Fruit fly (Drosophila melanogaster) whole organism, embryonic: Measurements from ENCODE around the gene CG33110.
A peak's percentile ranks its signal among the peaks of the same experiment; 100 is the strongest.

ENCODE experiments used
- Abd-B ChIP-seq: fragments of 200-800 bp; sonication (Bioruptor generic); optimal IDR thresholded peaks from 2 replicates; lab custom pipeline; 2018; ENCODE audit warnings: missing biosample characterization, mild to moderate bottlenecking, missing genetic modification characterization, moderate library complexity
- CG1024 ChIP-seq: fragments of 200-800 bp; sonication (Bioruptor generic); IDR thresholded peaks from 2 replicates; pipeline ENCODE4 v1.3.6; 2022; ENCODE audit warnings: missing biosample characterization, missing genetic modification characterization
- CG11560 ChIP-seq: fragments of 200-800 bp; sonication (Bioruptor generic); IDR thresholded peaks from 3 replicates; pipeline ENCODE4 v1.3.6; 2022; ENCODE audit warnings: missing biosample characterization, missing genetic modification characterization
- CG11723 ChIP-seq: fragments of 200-800 bp; sonication (Bioruptor generic); optimal IDR thresholded peaks from 2 replicates; lab custom pipeline; 2017; ENCODE audit warnings: missing biosample characterization, mild to moderate bottlenecking, missing genetic modification characterization
- CG12155 ChIP-seq: fragments of 200-800 bp; sonication (Bioruptor generic); optimal IDR thresholded peaks from 3 replicates; lab custom pipeline; 2016; ENCODE audit warnings: missing biosample characterization, missing genetic modification characterization
- CG14050 ChIP-seq: fragments of 200-800 bp; sonication (Bioruptor generic); IDR thresholded peaks from 3 replicates; pipeline ENCODE4 v1.3.6; 2022; ENCODE audit warnings: missing biosample characterization, missing genetic modification characterization
- CG14965 ChIP-seq: fragments of 200-800 bp; sonication (Bioruptor generic); optimal IDR thresholded peaks from 2 replicates; lab custom pipeline; 2016; ENCODE audit warnings: missing biosample characterization, missing genetic modification characterization, borderline replicate concordance
- CG15073 ChIP-seq: fragments of 200-800 bp; sonication (Bioruptor generic); optimal IDR thresholded peaks from 2 replicates; lab custom pipeline; 2016; ENCODE audit warnings: missing biosample characterization, missing genetic modification characterization
- CG16779 ChIP-seq: fragments of 200-800 bp; sonication (Bioruptor generic); IDR thresholded peaks from 2 replicates; pipeline ENCODE4 v1.3.6; 2022; ENCODE audit warnings: missing biosample characterization, missing genetic modification characterization
- CG17568 ChIP-seq: fragments of 200-800 bp; sonication (Bioruptor generic); optimal IDR thresholded peaks from 2 replicates; lab custom pipeline; 2018; ENCODE audit warnings: missing biosample characterization, mild to moderate bottlenecking, missing genetic modification characterization, moderate library complexity
- CG17912 ChIP-seq: fragments of 200-800 bp; sonication (Bioruptor generic); optimal IDR thresholded peaks from 2 replicates; lab custom pipeline; 2018; ENCODE audit warnings: missing biosample characterization, mild to moderate bottlenecking, missing genetic modification characterization
- CG33557 ChIP-seq: fragments of 200-800 bp; sonication (Bioruptor generic); optimal IDR thresholded peaks from 2 replicates; lab custom pipeline; 2019; ENCODE audit warnings: missing biosample characterization, mild to moderate bottlenecking, missing genetic modification characterization, moderate library complexity
- CG3995 ChIP-seq: fragments of 200-800 bp; sonication (Bioruptor generic); optimal IDR thresholded peaks from 3 replicates; lab custom pipeline; 2016; ENCODE audit warnings: missing biosample characterization, missing genetic modification characterization
- CG4820 ChIP-seq: fragments of 200-800 bp; sonication (Bioruptor generic); optimal IDR thresholded peaks from 3 replicates; lab custom pipeline; 2016; ENCODE audit warnings: missing biosample characterization, missing genetic modification characterization
- CG6175 ChIP-seq: fragments of 200-800 bp; sonication (Bioruptor generic); IDR thresholded peaks from 3 replicates; pipeline ENCODE4 v1.3.6; 2022; ENCODE audit warnings: missing biosample characterization, missing genetic modification characterization
- CG6854 ChIP-seq: fragments of 200-800 bp; sonication (Bioruptor generic); optimal IDR thresholded peaks from 3 replicates; lab custom pipeline; 2017; ENCODE audit warnings: missing biosample characterization, mild to moderate bottlenecking, missing genetic modification characterization
- CG7271 ChIP-seq: fragments of 200-800 bp; sonication (Bioruptor generic); optimal IDR thresholded peaks from 2 replicates; lab custom pipeline; 2018; ENCODE audit warnings: missing biosample characterization, mild to moderate bottlenecking, missing genetic modification characterization, moderate library complexity
- CG8765 ChIP-seq: fragments of 200-800 bp; sonication (Bioruptor generic); IDR thresholded peaks from 2 replicates; pipeline ENCODE4 v1.3.6; 2022; ENCODE audit warnings: missing biosample characterization, missing genetic modification characterization
- CG9609 ChIP-seq: fragments of 200-800 bp; sonication (Bioruptor generic); optimal IDR thresholded peaks from 3 replicates; lab custom pipeline; 2016; ENCODE audit warnings: missing biosample characterization, missing genetic modification characterization
- Dad ChIP-seq: fragments of 200-800 bp; sonication (Bioruptor generic); optimal IDR thresholded peaks from 3 replicates; lab custom pipeline; 2016; ENCODE audit warnings: missing biosample characterization, missing genetic modification characterization
- Dll ChIP-seq: fragments of 200-800 bp; sonication (Bioruptor generic); IDR thresholded peaks from 4 replicates; pipeline ENCODE4 v1.3.6; 2022; ENCODE audit warnings: missing biosample characterization, missing genetic modification characterization; ENCODE audit not compliant: partially characterized antibody
- Doc2 ChIP-seq: fragments of 200-800 bp; sonication (Bioruptor generic); IDR thresholded peaks from 2 replicates; pipeline ENCODE4 v1.3.6; 2022; ENCODE audit warnings: missing biosample characterization, missing genetic modification characterization
- ERR ChIP-seq: fragments of 200-800 bp; sonication (Bioruptor generic); optimal IDR thresholded peaks from 2 replicates; lab custom pipeline; 2016; ENCODE audit warnings: missing biosample characterization, missing genetic modification characterization
- Hey ChIP-seq: fragments of 200-800 bp; sonication (Bioruptor generic); optimal IDR thresholded peaks from 3 replicates; lab custom pipeline; 2018; ENCODE audit warnings: missing biosample characterization, mild to moderate bottlenecking, missing genetic modification characterization
- Hr78 ChIP-seq, 2 experiments: fragments of 200-800 bp in 1 of 2; fragments of >200 bp in 1 of 2; sonication (Bioruptor generic) in 1 of 2; optimal IDR thresholded peaks; 2 replicates each; lab custom pipeline; 2017 to 2019; ENCODE audit warnings: missing biosample characterization in 2 of 2, missing genetic modification characterization in 2 of 2, mild to moderate bottlenecking in 1 of 2, moderate library complexity in 1 of 2
- Optix ChIP-seq: fragments of 200-800 bp; sonication (Bioruptor generic); IDR thresholded peaks from 3 replicates; pipeline ENCODE4 v1.3.6; 2022; ENCODE audit warnings: missing biosample characterization, missing genetic modification characterization
- PHDP ChIP-seq: fragments of 200-800 bp; sonication (Bioruptor generic); optimal IDR thresholded peaks from 3 replicates; lab custom pipeline; 2018; ENCODE audit warnings: missing biosample characterization, mild to moderate bottlenecking, missing genetic modification characterization, moderate library complexity
- Tbp ChIP-seq: fragments of >200 bp; optimal IDR thresholded peaks from 2 replicates; lab custom pipeline; 2018; ENCODE audit warnings: missing biosample characterization, missing genetic modification characterization
- ara ChIP-seq: fragments of 200-800 bp; sonication (Bioruptor generic); IDR thresholded peaks from 2 replicates; pipeline ENCODE4 v1.3.6; 2022; ENCODE audit warnings: missing biosample characterization, missing genetic modification characterization
- dmrt99B ChIP-seq: fragments of 200-800 bp; sonication (Bioruptor generic); optimal IDR thresholded peaks from 2 replicates; lab custom pipeline; 2018; ENCODE audit warnings: missing biosample characterization, mild to moderate bottlenecking, missing genetic modification characterization, moderate library complexity
- gro ChIP-seq: fragments of 200-800 bp; sonication (Bioruptor generic); optimal IDR thresholded peaks from 2 replicates; lab custom pipeline; 2016; ENCODE audit warnings: missing biosample characterization, missing genetic modification characterization
- gsb ChIP-seq: fragments of 200-800 bp; sonication (Bioruptor generic); IDR thresholded peaks from 2 replicates; pipeline ENCODE4 v1.3.6; 2022; ENCODE audit warnings: missing biosample characterization, missing genetic modification characterization
- gt ChIP-seq: fragments of 200-800 bp; sonication (Bioruptor generic); IDR thresholded peaks from 2 replicates; pipeline ENCODE4 v1.3.6; 2022; ENCODE audit warnings: missing biosample characterization, missing genetic modification characterization
- jing ChIP-seq: fragments of 200-800 bp; sonication (Bioruptor generic); optimal IDR thresholded peaks from 2 replicates; lab custom pipeline; 2018; ENCODE audit warnings: missing biosample characterization, mild to moderate bottlenecking, missing genetic modification characterization
- kah ChIP-seq: fragments of 200-800 bp; sonication (Bioruptor generic); optimal IDR thresholded peaks from 2 replicates; lab custom pipeline; 2018; ENCODE audit warnings: missing biosample characterization, mild to moderate bottlenecking, missing genetic modification characterization
- ken ChIP-seq: fragments of 200-800 bp; sonication (Bioruptor generic); IDR thresholded peaks from 3 replicates; pipeline ENCODE4 v1.3.6; 2022; ENCODE audit warnings: missing biosample characterization, missing genetic modification characterization
- mirr ChIP-seq: fragments of 200-800 bp; sonication (Bioruptor generic); optimal IDR thresholded peaks from 3 replicates; lab custom pipeline; 2018; ENCODE audit warnings: missing biosample characterization, mild to moderate bottlenecking, missing genetic modification characterization
- mld ChIP-seq: fragments of 200-800 bp; sonication (Bioruptor generic); IDR thresholded peaks from 3 replicates; pipeline ENCODE4 v1.3.6; 2022; ENCODE audit warnings: missing biosample characterization, missing genetic modification characterization; ENCODE audit not compliant: partially characterized antibody
- nau ChIP-seq: fragments of 200-800 bp; sonication (Bioruptor generic); optimal IDR thresholded peaks from 3 replicates; lab custom pipeline; 2017; ENCODE audit warnings: missing biosample characterization, mild to moderate bottlenecking, missing genetic modification characterization, missing genetic modification reagents
- peb ChIP-seq: fragments of 200-800 bp; sonication (Bioruptor generic); IDR thresholded peaks from 2 replicates; pipeline ENCODE4 v1.3.6; 2022; ENCODE audit warnings: missing biosample characterization, missing genetic modification characterization
- phol ChIP-seq: fragments of 200-800 bp; sonication (Bioruptor generic); optimal IDR thresholded peaks from 3 replicates; lab custom pipeline; 2018; ENCODE audit warnings: missing biosample characterization, mild to moderate bottlenecking, missing genetic modification characterization, moderate library complexity
- prd ChIP-seq, 3 experiments: fragments of >200 bp in 2 of 3; fragments of 200-800 bp in 1 of 3; sonication (Bioruptor generic) in 1 of 3; optimal IDR thresholded peaks in 2 of 3; IDR thresholded peaks in 1 of 3; 2 replicates in 2 of 3; 3 replicates in 1 of 3; pipeline versions ENCODE4 v1.3.6 to Lab custom; 2017 to 2022; ENCODE audit warnings: missing biosample characterization in 1 of 3, missing genetic modification characterization in 1 of 3
- pros ChIP-seq: fragments of 200-800 bp; sonication (Bioruptor generic); optimal IDR thresholded peaks from 3 replicates; lab custom pipeline; 2019; ENCODE audit warnings: missing biosample characterization, mild to moderate bottlenecking, missing genetic modification characterization, moderate library complexity
- pzg ChIP-seq: fragments of 200-800 bp; sonication (Bioruptor generic); optimal IDR thresholded peaks from 3 replicates; lab custom pipeline; 2018; ENCODE audit warnings: missing biosample characterization, mild to moderate bottlenecking, missing genetic modification characterization, moderate library complexity
- ro ChIP-seq: fragments of 200-800 bp; sonication (Bioruptor generic); IDR thresholded peaks from 2 replicates; pipeline ENCODE4 v1.3.6; 2022; ENCODE audit warnings: missing biosample characterization, missing genetic modification characterization
- sc ChIP-seq, 3 experiments: fragments of >200 bp in 2 of 3; fragments of 200-800 bp in 1 of 3; sonication (Bioruptor generic) in 1 of 3; optimal IDR thresholded peaks; 2 replicates in 2 of 3; 3 replicates in 1 of 3; lab custom pipeline; 2017; ENCODE audit warnings: mild to moderate bottlenecking in 1 of 3, missing biosample characterization in 1 of 3, missing genetic modification characterization in 1 of 3, missing genetic modification reagents in 1 of 3
- sima ChIP-seq: fragments of 200-800 bp; sonication (Bioruptor generic); optimal IDR thresholded peaks from 2 replicates; lab custom pipeline; 2016; ENCODE audit warnings: missing biosample characterization, missing genetic modification characterization
- slp2 ChIP-seq: fragments of 200-800 bp; sonication (Bioruptor generic); optimal IDR thresholded peaks from 2 replicates; lab custom pipeline; 2016; ENCODE audit warnings: missing biosample characterization, missing genetic modification characterization
- sug ChIP-seq: fragments of 200-800 bp; optimal IDR thresholded peaks from 2 replicates; lab custom pipeline; 2019; ENCODE audit warnings: missing biosample characterization, mild to moderate bottlenecking, missing genetic modification characterization, moderate library complexity
- tll ChIP-seq, 2 experiments: fragments of 200-800 bp in 1 of 2; fragments of >200 bp in 1 of 2; sonication (Bioruptor generic) in 1 of 2; optimal IDR thresholded peaks; 2 replicates each; lab custom pipeline; 2017 to 2019; ENCODE audit warnings: missing biosample characterization in 2 of 2, missing genetic modification characterization in 2 of 2, mild to moderate bottlenecking in 1 of 2, moderate library complexity in 1 of 2

The CG33110 gene

dm6 chr3R:22580546-22580945, 10.6 kb downstream of the CG33110 start, which contains the start of gene CSN6 (continued):
- no peak for TF ChIP-seq sima (GFP tag; lab: Kevin White, UChicago)
- no peak for TF ChIP-seq nau (GFP tag; lab: Kevin White, UChicago)
- TF ChIP-seq Hey = no peak
- TF ChIP-seq jing (GFP tag; lab: Kevin White, UChicago) = no peak
- TF ChIP-seq gro (GFP tag; lab: Kevin White, UChicago) = peak; percentile 63
- no peak for TF ChIP-seq gt (GFP tag; lab: Robert Waterston, UW)
- TF ChIP-seq Optix (GFP tag; lab: Robert Waterston, UW) = no peak
- TF ChIP-seq sug (tag; lab: Kevin White, UChicago) = peak; percentile 53
- peak; percentile 41 for TF ChIP-seq Abd-B (GFP tag; lab: Kevin White, UChicago)
- no peak for TF ChIP-seq kah
- TF ChIP-seq CG11560 (tag; lab: Robert Waterston, UW) = peak; percentile 22; the same call in 1 of the 3 replicates
- no peak for TF ChIP-seq CG17912
- no peak for TF ChIP-seq CG1024 (GFP tag; lab: Robert Waterston, UW)
- no peak for TF ChIP-seq CG14050
- no peak for TF ChIP-seq gsb (GFP tag; lab: Robert Waterston, UW)
- TF ChIP-seq ERR (GFP tag; lab: Kevin White, UChicago) = peak; percentile 18
- TF ChIP-seq CG17568 (GFP tag; lab: Kevin White, UChicago) = no peak
- no peak for TF ChIP-seq CG33557 (GFP tag; lab: Kevin White, UChicago)
- no peak for TF ChIP-seq CG15073 (GFP tag; lab: Kevin White, UChicago)
- TF ChIP-seq Tbp (GFP tag; lab: Kevin White, UChicago) = no peak
- TF ChIP-seq PHDP (tag; lab: Kevin White, UChicago) = no peak
- TF ChIP-seq peb (GFP tag; lab: Robert Waterston, UW) = no peak
- peak; percentile 56 for TF ChIP-seq phol
- TF ChIP-seq slp2 = no peak
- TF ChIP-seq Hr78 (GFP tag; optimal IDR thresholded peaks at IDR 0.05; lab: Kevin White, UChicago) = no peak
- TF ChIP-seq sc (optimal IDR thresholded peaks at IDR 0.05; lab: Kevin White, UChicago) = no peak
- no peak for TF ChIP-seq sc (GFP tag; optimal IDR thresholded peaks at IDR 0.05; lab: Kevin White, UChicago)
- no peak for TF ChIP-seq dmrt99B
- no peak for TF ChIP-seq ara (GFP tag; lab: Robert Waterston, UW)
- peak; percentile 15 for TF ChIP-seq CG3995
- TF ChIP-seq CG9609 (GFP tag; lab: Kevin White, UChicago) = no peak
- no peak for TF ChIP-seq ro (GFP tag; lab: Robert Waterston, UW)
- TF ChIP-seq CG6175 (GFP tag; lab: Robert Waterston, UW) = no peak
- TF ChIP-seq CG6854 = no peak
- TF ChIP-seq CG8765 (GFP tag; lab: Robert Waterston, UW) = no peak
- TF ChIP-seq pzg = peak; percentile 99
- no peak for TF ChIP-seq Dad (GFP tag; lab: Kevin White, UChicago)
- TF ChIP-seq CG16779 (GFP tag; lab: Robert Waterston, UW) = 0 out of 2 replicates have a peak, but pooled peaks have one; percentile 28
- TF ChIP-seq Doc2 = no peak
- TF ChIP-seq pros (GFP tag; lab: Kevin White, UChicago) = no peak
- peak; percentile 75 for TF ChIP-seq mld (GFP tag; lab: Robert Waterston, UW)
- no peak for TF ChIP-seq CG4820 (GFP tag; lab: Kevin White, UChicago)
- TF ChIP-seq CG11723 (GFP tag; lab: Kevin White, UChicago) = no peak
- TF ChIP-seq tll (GFP tag; optimal IDR thresholded peaks at IDR 0.05; lab: Kevin White, UChicago) = no peak
- no peak for TF ChIP-seq CG7271 (tag; lab: Kevin White, UChicago)
- no peak for TF ChIP-seq ken (GFP tag; lab: Robert Waterston, UW)
- TF ChIP-seq Dll = peak; percentile 82
- no peak for TF ChIP-seq prd (optimal IDR thresholded peaks at IDR 0.05; lab: Kevin White, UChicago)
- TF ChIP-seq prd (GFP tag; IDR thresholded peaks at IDR 0.05; lab: Robert Waterston, UW) = no peak
- peak; percentile 68 for TF ChIP-seq CG12155
- TF ChIP-seq CG14965 (GFP tag; lab: Kevin White, UChicago) = no peak
- TF ChIP-seq mirr = no peak
